Fruit fly (Drosophila melanogaster) whole organism, embryonic: ENCODE data around the gene MED28.

Source experiments
- Abd-B ChIP-seq: fragments of 200-800 bp; sonication (Bioruptor generic); optimal IDR thresholded peaks from 2 replicates; lab custom pipeline; 2018; ENCODE audit warnings: missing biosample characterization, mild to moderate bottlenecking, missing genetic modification characterization, moderate library complexity
- Bgb ChIP-seq: fragments of 200-800 bp; sonication (Bioruptor generic); IDR thresholded peaks from 2 replicates; pipeline ENCODE4 v1.3.6; 2022; ENCODE audit warnings: missing biosample characterization, missing genetic modification characterization; ENCODE audit not compliant: partially characterized antibody
- Bteb2 ChIP-seq: fragments of 200-800 bp; sonication (Bioruptor generic); optimal IDR thresholded peaks from 2 replicates; lab custom pipeline; 2016; ENCODE audit warnings: missing biosample characterization, missing genetic modification characterization
- CG10209 ChIP-seq: fragments of 200-800 bp; sonication (Bioruptor generic); optimal IDR thresholded peaks from 3 replicates; lab custom pipeline; 2017; ENCODE audit warnings: missing biosample characterization, mild to moderate bottlenecking, missing genetic modification characterization, missing genetic modification reagents
- CG10565 ChIP-seq: fragments of 200-800 bp; sonication (Bioruptor generic); optimal IDR thresholded peaks from 3 replicates; lab custom pipeline; 2016; ENCODE audit warnings: missing biosample characterization, mild to moderate bottlenecking, missing genetic modification characterization
- CG11247 ChIP-seq: fragments of 200-800 bp; sonication (Bioruptor generic); IDR thresholded peaks from 2 replicates; pipeline ENCODE4 v1.3.6; 2022; ENCODE audit warnings: missing biosample characterization, missing genetic modification characterization
- CG12391 ChIP-seq: fragments of 200-800 bp; sonication (Bioruptor generic); optimal IDR thresholded peaks from 3 replicates; lab custom pipeline; 2018; ENCODE audit warnings: missing biosample characterization, mild to moderate bottlenecking, missing genetic modification characterization, moderate library complexity
- CG13624 ChIP-seq: fragments of 200-800 bp; sonication (Bioruptor generic); optimal IDR thresholded peaks from 2 replicates; lab custom pipeline; 2016; ENCODE audit warnings: missing biosample characterization, missing genetic modification characterization
- CG14441 ChIP-seq: fragments of 200-800 bp; sonication (Bioruptor generic); IDR thresholded peaks from 2 replicates; pipeline ENCODE4 v1.3.6; 2022; ENCODE audit warnings: missing biosample characterization, missing genetic modification characterization
- CG14860 ChIP-seq: fragments of 200-800 bp; sonication (Bioruptor generic); IDR thresholded peaks from 3 replicates; pipeline ENCODE4 v1.3.6; 2022; ENCODE audit warnings: missing biosample characterization, missing genetic modification characterization; ENCODE audit not compliant: partially characterized antibody
- CG17385 ChIP-seq: fragments of 200-800 bp; sonication (Bioruptor generic); optimal IDR thresholded peaks from 3 replicates; lab custom pipeline; 2018; ENCODE audit warnings: missing biosample characterization, mild to moderate bottlenecking, missing genetic modification characterization
- CG2678 ChIP-seq: fragments of 200-800 bp; sonication (Bioruptor generic); optimal IDR thresholded peaks from 3 replicates; lab custom pipeline; 2019; ENCODE audit warnings: missing biosample characterization, mild to moderate bottlenecking, missing genetic modification characterization, moderate library complexity
- CG2875 ChIP-seq: fragments of 200-800 bp; sonication (Bioruptor generic); optimal IDR thresholded peaks from 2 replicates; lab custom pipeline; 2017; ENCODE audit warnings: missing biosample characterization, mild to moderate bottlenecking, missing genetic modification characterization, missing genetic modification reagents
- CG3407 ChIP-seq: fragments of 200-800 bp; sonication (Bioruptor generic); optimal IDR thresholded peaks from 2 replicates; lab custom pipeline; 2018; ENCODE audit warnings: missing biosample characterization, mild to moderate bottlenecking, missing genetic modification characterization
- CG4282 ChIP-seq: fragments of 200-800 bp; sonication (Bioruptor generic); optimal IDR thresholded peaks from 2 replicates; lab custom pipeline; 2016; ENCODE audit warnings: missing biosample characterization, missing genetic modification characterization
- CG4424 ChIP-seq: fragments of 200-800 bp; sonication (Bioruptor generic); optimal IDR thresholded peaks from 3 replicates; lab custom pipeline; 2016; ENCODE audit warnings: missing biosample characterization, missing genetic modification characterization
- CG4820 ChIP-seq: fragments of 200-800 bp; sonication (Bioruptor generic); optimal IDR thresholded peaks from 3 replicates; lab custom pipeline; 2016; ENCODE audit warnings: missing biosample characterization, missing genetic modification characterization
- CG4854 ChIP-seq: fragments of 200-800 bp; sonication (Bioruptor generic); optimal IDR thresholded peaks from 2 replicates; lab custom pipeline; 2016; ENCODE audit warnings: missing biosample characterization, missing genetic modification characterization, inconsistent platforms
- CG6272 ChIP-seq: fragments of 200-800 bp; sonication (Bioruptor generic); IDR thresholded peaks from 2 replicates; pipeline ENCODE4 v1.3.6; 2022; ENCODE audit warnings: missing biosample characterization, missing genetic modification characterization
- CG6813 ChIP-seq: fragments of 200-800 bp; sonication (Bioruptor generic); optimal IDR thresholded peaks from 2 replicates; lab custom pipeline; 2017; ENCODE audit warnings: missing biosample characterization, missing genetic modification characterization, mild to moderate bottlenecking, moderate library complexity, missing genetic modification reagents
- CG7556 ChIP-seq: fragments of 200-800 bp; sonication (Bioruptor generic); optimal IDR thresholded peaks from 2 replicates; lab custom pipeline; 2017; ENCODE audit warnings: missing biosample characterization, mild to moderate bottlenecking, missing genetic modification characterization
- CG7963 ChIP-seq: fragments of 200-800 bp; sonication (Bioruptor generic); IDR thresholded peaks from 3 replicates; pipeline ENCODE4 v1.3.6; 2022; ENCODE audit warnings: missing biosample characterization, missing genetic modification characterization; ENCODE audit not compliant: partially characterized antibody
- CG8388 ChIP-seq: fragments of 200-800 bp; sonication (Bioruptor generic); optimal IDR thresholded peaks from 2 replicates; lab custom pipeline; 2019; ENCODE audit warnings: missing biosample characterization, mild to moderate bottlenecking, missing genetic modification characterization, moderate library complexity
- CG9876 ChIP-seq: fragments of 200-800 bp; sonication (Bioruptor generic); optimal IDR thresholded peaks from 2 replicates; lab custom pipeline; 2016; ENCODE audit warnings: missing biosample characterization, missing genetic modification characterization
- CTCF ChIP-seq: fragments of 200-800 bp; sonication (Bioruptor generic); optimal IDR thresholded peaks from 2 replicates; lab custom pipeline; 2017; ENCODE audit warnings: missing biosample characterization, mild to moderate bottlenecking, missing genetic modification characterization, moderate library complexity
- Doc2 ChIP-seq: fragments of 200-800 bp; sonication (Bioruptor generic); IDR thresholded peaks from 2 replicates; pipeline ENCODE4 v1.3.6; 2022; ENCODE audit warnings: missing biosample characterization, missing genetic modification characterization
- Doc3 ChIP-seq: fragments of 200-800 bp; sonication (Bioruptor generic); IDR thresholded peaks from 3 replicates; pipeline ENCODE4 v1.3.6; 2022; ENCODE audit warnings: missing biosample characterization, missing genetic modification characterization; ENCODE audit not compliant: partially characterized antibody
- Eip74EF ChIP-seq, 2 experiments: fragments of 200-800 bp in 1 of 2; fragments of >200 bp in 1 of 2; sonication (Bioruptor generic) in 1 of 2; optimal IDR thresholded peaks; 2 replicates each; lab custom pipeline; 2017 to 2019; ENCODE audit warnings: missing biosample characterization in 2 of 2, missing genetic modification characterization in 2 of 2, mild to moderate bottlenecking in 1 of 2, moderate library complexity in 1 of 2
- H2.0 ChIP-seq: fragments of 200-800 bp; sonication (Bioruptor generic); IDR thresholded peaks from 2 replicates; pipeline ENCODE4 v1.3.6; 2022; ENCODE audit warnings: missing biosample characterization, missing genetic modification characterization
- Hmr ChIP-seq: fragments of 200-800 bp; sonication (Bioruptor generic); optimal IDR thresholded peaks from 3 replicates; lab custom pipeline; 2017; ENCODE audit warnings: mild to moderate bottlenecking, missing biosample characterization, missing genetic modification reagents, missing genetic modification characterization
- MESR4 ChIP-seq: fragments of 200-800 bp; sonication (Bioruptor generic); optimal IDR thresholded peaks from 2 replicates; lab custom pipeline; 2018; ENCODE audit warnings: missing biosample characterization, mild to moderate bottlenecking, missing genetic modification characterization, moderate library complexity
- Nf-YC ChIP-seq: fragments of 200-800 bp; optimal IDR thresholded peaks from 3 replicates; lab custom pipeline; 2019; ENCODE audit warnings: missing biosample characterization, mild to moderate bottlenecking, missing genetic modification characterization, moderate library complexity
- az2 ChIP-seq: fragments of 200-800 bp; sonication (Bioruptor generic); optimal IDR thresholded peaks from 3 replicates; lab custom pipeline; 2016; ENCODE audit warnings: missing biosample characterization, missing genetic modification characterization
- bigmax ChIP-seq: fragments of 200-800 bp; sonication (Bioruptor generic); optimal IDR thresholded peaks from 2 replicates; lab custom pipeline; 2018; ENCODE audit warnings: missing biosample characterization, mild to moderate bottlenecking, missing genetic modification characterization
- cas ChIP-seq: fragments of 200-800 bp; sonication (Bioruptor generic); IDR thresholded peaks from 2 replicates; pipeline ENCODE4 v1.3.6; 2022; ENCODE audit warnings: missing biosample characterization, missing genetic modification characterization
- chinmo ChIP-seq: fragments of 200-800 bp; sonication (Bioruptor generic); IDR thresholded peaks from 4 replicates; pipeline ENCODE4 v1.3.6; 2022; ENCODE audit warnings: missing biosample characterization, missing genetic modification characterization; ENCODE audit not compliant: partially characterized antibody
- da ChIP-seq: fragments of 200-800 bp; sonication (Bioruptor generic); optimal IDR thresholded peaks from 2 replicates; lab custom pipeline; 2016; ENCODE audit warnings: missing biosample characterization, missing genetic modification characterization
- eve ChIP-seq, 2 experiments: fragments of >200 bp; optimal IDR thresholded peaks; 2 replicates each; lab custom pipeline; 2017; ENCODE audit warnings: missing biosample characterization in 2 of 2, missing genetic modification characterization in 2 of 2
- fu2 ChIP-seq: fragments of 200-800 bp; sonication (Bioruptor generic); optimal IDR thresholded peaks from 2 replicates; lab custom pipeline; 2016; ENCODE audit warnings: missing biosample characterization, missing genetic modification characterization
- jigr1 ChIP-seq: fragments of 200-800 bp; sonication (Bioruptor generic); IDR thresholded peaks from 3 replicates; pipeline ENCODE4 v1.3.6; 2022; ENCODE audit warnings: missing biosample characterization, missing genetic modification characterization
- klu ChIP-seq: fragments of 200-800 bp; sonication (Bioruptor generic); IDR thresholded peaks from 2 replicates; pipeline ENCODE4 v1.3.6; 2022; ENCODE audit warnings: missing biosample characterization, missing genetic modification characterization
- lilli ChIP-seq: fragments of 200-800 bp; sonication (Bioruptor generic); optimal IDR thresholded peaks from 3 replicates; lab custom pipeline; 2016; ENCODE audit warnings: missing biosample characterization, missing genetic modification characterization
- onecut ChIP-seq: fragments of 200-800 bp; sonication (Bioruptor generic); IDR thresholded peaks from 2 replicates; pipeline ENCODE4 v1.3.6; 2022; ENCODE audit warnings: missing biosample characterization, missing genetic modification characterization
- pfk ChIP-seq: fragments of 200-800 bp; sonication (Bioruptor generic); optimal IDR thresholded peaks from 2 replicates; lab custom pipeline; 2018; ENCODE audit warnings: missing biosample characterization, mild to moderate bottlenecking, missing genetic modification characterization, moderate library complexity
- ro ChIP-seq: fragments of 200-800 bp; sonication (Bioruptor generic); IDR thresholded peaks from 2 replicates; pipeline ENCODE4 v1.3.6; 2022; ENCODE audit warnings: missing biosample characterization, missing genetic modification characterization
- shn ChIP-seq: fragments of 200-800 bp; sonication (Bioruptor generic); optimal IDR thresholded peaks from 3 replicates; lab custom pipeline; 2016; ENCODE audit warnings: missing biosample characterization, missing genetic modification characterization
- slp2 ChIP-seq: fragments of 200-800 bp; sonication (Bioruptor generic); optimal IDR thresholded peaks from 2 replicates; lab custom pipeline; 2016; ENCODE audit warnings: missing biosample characterization, missing genetic modification characterization
- sob ChIP-seq: fragments of 200-800 bp; sonication (Bioruptor generic); IDR thresholded peaks from 2 replicates; pipeline ENCODE4 v1.3.6; 2022; ENCODE audit warnings: missing biosample characterization, missing genetic modification characterization
- sqz ChIP-seq: fragments of 200-800 bp; sonication (Bioruptor generic); optimal IDR thresholded peaks from 3 replicates; lab custom pipeline; 2018; ENCODE audit warnings: missing biosample characterization, mild to moderate bottlenecking, missing genetic modification characterization
- tio ChIP-seq: fragments of 200-800 bp; sonication (Bioruptor generic); optimal IDR thresholded peaks from 2 replicates; lab custom pipeline; 2017; ENCODE audit warnings: missing biosample characterization, missing genetic modification characterization, inconsistent platforms
- trem ChIP-seq: fragments of 200-800 bp; optimal IDR thresholded peaks from 3 replicates; lab custom pipeline; 2019; ENCODE audit warnings: missing biosample characterization, mild to moderate bottlenecking, missing genetic modification characterization, moderate library complexity
- vvl ChIP-seq: fragments of 200-800 bp; sonication (Bioruptor generic); IDR thresholded peaks from 2 replicates; pipeline ENCODE4 v1.3.6; 2022; ENCODE audit warnings: missing biosample characterization, missing genetic modification characterization

The MED28 gene

DNA sequence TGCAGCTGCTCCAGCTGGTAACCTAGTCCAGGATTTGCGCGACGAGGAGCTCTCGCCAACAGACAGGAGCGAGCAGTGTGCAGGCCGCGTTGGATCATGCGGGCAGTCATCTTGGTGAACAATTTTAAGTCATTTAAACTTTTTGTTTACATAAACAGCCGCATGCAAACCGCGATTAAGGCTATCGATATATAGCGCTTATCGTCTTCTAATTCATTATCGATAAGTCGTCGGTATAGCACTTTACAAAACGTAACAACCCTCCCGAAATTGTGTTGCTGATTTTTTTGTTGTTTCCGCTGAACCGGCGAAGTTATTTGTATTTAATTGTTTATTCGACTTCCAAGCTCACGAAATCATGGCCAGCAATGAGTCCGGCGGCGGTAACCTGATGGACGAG lies at the start of gene MED28, which contains the start of gene CG4553 (continued):
- TF ChIP-seq vvl (0 out of 2 replicates have a peak, but pooled peaks have one; percentile 28), CTCF (peak; percentile 22), chinmo (GFP tag; lab: Robert Waterston, UW) (peak; percentile 74; the same call in 2 of the 4 replicates), CG4820 (GFP tag; lab: Kevin White, UChicago) (no peak), CG7963 (GFP tag; lab: Robert Waterston, UW) (peak; percentile 75), Hmr (GFP tag; lab: Kevin White, UChicago) (no peak), CG2678 (no peak), Bgb (GFP tag; lab: Robert Waterston, UW) (peak; percentile 86), az2 (GFP tag; lab: Kevin White, UChicago) (no peak), Abd-B (GFP tag; lab: Kevin White, UChicago) (no peak), Nf-YC (tag; lab: Kevin White, UChicago) (peak; percentile 4), eve (GFP tag; optimal IDR thresholded peaks at IDR 0.05; lab: Kevin White, UChicago) (no peak), sqz (GFP tag; lab: Kevin White, UChicago) (peak; percentile 13), Doc2 (GFP tag; lab: Robert Waterston, UW) (no peak), CG13624 (GFP tag; lab: Kevin White, UChicago) (no peak), CG7556 (no peak), klu (GFP tag; lab: Robert Waterston, UW) (no peak), Eip74EF (GFP tag; optimal IDR thresholded peaks at IDR 0.05; lab: Kevin White, UChicago) (no peak), CG4424 (GFP tag; lab: Kevin White, UChicago) (no peak), CG4282 (GFP tag; lab: Kevin White, UChicago) (no peak), tio (GFP tag; lab: Kevin White, UChicago) (no peak), bigmax (GFP tag; lab: Kevin White, UChicago) (no peak), CG11247 (GFP tag; lab: Robert Waterston, UW) (no peak), CG10209 (GFP tag; lab: Kevin White, UChicago) (no peak), CG14441 (no peak), CG9876 (GFP tag; lab: Kevin White, UChicago) (no peak), CG6272 (GFP tag; lab: Robert Waterston, UW) (no peak), Doc3 (GFP tag; lab: Robert Waterston, UW) (peak; percentile 91), da (GFP tag; lab: Kevin White, UChicago) (no peak), CG8388 (no peak), CG6813 (GFP tag; lab: Kevin White, UChicago) (no peak), Bteb2 (GFP tag; lab: Kevin White, UChicago) (no peak), H2.0 (GFP tag; lab: Robert Waterston, UW) (no peak), onecut (no peak), CG3407 (GFP tag; lab: Kevin White, UChicago) (no peak), CG14860 (GFP tag; lab: Robert Waterston, UW) (peak; percentile 85), CG10565 (no peak), trem (tag; lab: Kevin White, UChicago) (peak; percentile 32), sob (no peak), ro (GFP tag; lab: Robert Waterston, UW) (no peak), CG2875 (GFP tag; lab: Kevin White, UChicago) (no peak), CG12391 (tag; lab: Kevin White, UChicago) (no peak), fu2 (GFP tag; lab: Kevin White, UChicago) (no peak), jigr1 (GFP tag; lab: Robert Waterston, UW) (no peak), lilli (GFP tag; lab: Kevin White, UChicago) (no peak), shn (no peak), CG17385 (GFP tag; lab: Kevin White, UChicago) (no peak), slp2 (GFP tag; lab: Kevin White, UChicago) (no peak), pfk (GFP tag; lab: Kevin White, UChicago) (no peak), CG4854 (no peak), cas (GFP tag; lab: Robert Waterston, UW) (no peak), MESR4 (peak; percentile 58)
